Worm (Caenorhabditis elegans) whole organism, L2 larva: ENCODE measurements around the gene gld-3.

ENCODE experiments used
- C34F6.9 ChIP-seq: fragments of 150-350 bp; optimal IDR thresholded peaks from 2 replicates; lab custom pipeline; 2014; ENCODE audit warnings: missing biosample characterization, missing genetic modification characterization
- Y55F3AM.14 ChIP-seq: fragments of 200-800 bp; sonication (Bioruptor generic); optimal IDR thresholded peaks from 2 replicates; lab custom pipeline; 2018; ENCODE audit warnings: mild to moderate bottlenecking, missing genetic modification characterization, missing compliant biosample characterization
- ZK546.5 ChIP-seq: sonication (generic microtip); optimal IDR thresholded peaks from 2 replicates; lab custom pipeline; 2017; ENCODE audit warnings: missing biosample characterization, missing genetic modification characterization
- alr-1 ChIP-seq: fragments of 150-350 bp; optimal IDR thresholded peaks from 2 replicates; lab custom pipeline; 2014; ENCODE audit warnings: missing biosample characterization, missing genetic modification characterization
- aly-2 ChIP-seq: fragments of 150-350 bp; optimal IDR thresholded peaks from 2 replicates; lab custom pipeline; 2014; ENCODE audit warnings: missing biosample characterization, missing genetic modification characterization
- ama-1 ChIP-seq: fragments of 150-350 bp; optimal IDR thresholded peaks from 2 replicates; lab custom pipeline; 2018; ENCODE audit warnings: inconsistent platforms
- blmp-1 ChIP-seq: sonication (generic microtip); optimal IDR thresholded peaks from 2 replicates; lab custom pipeline; 2017; ENCODE audit warnings: missing genetic modification characterization, mild to moderate bottlenecking, missing compliant biosample characterization, antibody characterized with exemption, moderate library complexity; ENCODE audit not compliant: insufficient read depth
- ceh-16 ChIP-seq: fragments of 150-350 bp; optimal IDR thresholded peaks from 2 replicates; lab custom pipeline; 2014; ENCODE audit warnings: missing biosample characterization, missing genetic modification characterization
- ceh-82 ChIP-seq: fragments of 150-350 bp; optimal IDR thresholded peaks from 2 replicates; lab custom pipeline; 2014; ENCODE audit warnings: missing biosample characterization, missing genetic modification characterization
- crh-2 ChIP-seq: sonication (generic microtip); optimal IDR thresholded peaks from 2 replicates; lab custom pipeline; 2017; ENCODE audit warnings: missing biosample characterization, missing genetic modification characterization
- dmd-4 ChIP-seq: sonication (generic microtip); optimal IDR thresholded peaks from 2 replicates; lab custom pipeline; 2017; ENCODE audit warnings: missing biosample characterization, missing genetic modification characterization
- elt-1 ChIP-seq: fragments of 150-350 bp; optimal IDR thresholded peaks from 2 replicates; lab custom pipeline; 2014; ENCODE audit warnings: missing biosample characterization, missing genetic modification characterization
- elt-3 ChIP-seq: sonication (generic microtip); optimal IDR thresholded peaks from 2 replicates; lab custom pipeline; 2017; ENCODE audit warnings: missing biosample characterization, missing genetic modification characterization
- fos-1 ChIP-seq: fragments of 150-350 bp; optimal IDR thresholded peaks from 2 replicates; lab custom pipeline; 2014; ENCODE audit warnings: missing biosample characterization, missing genetic modification characterization
- gmeb-1 ChIP-seq: fragments of 150-350 bp; optimal IDR thresholded peaks from 2 replicates; lab custom pipeline; 2014; ENCODE audit warnings: missing biosample characterization, missing genetic modification characterization
- lin-13 ChIP-seq: fragments of 150-350 bp; optimal IDR thresholded peaks from 2 replicates; lab custom pipeline; 2014; ENCODE audit warnings: missing biosample characterization, missing genetic modification reagents, missing genetic modification characterization
- lin-39 ChIP-seq: fragments of 150-350 bp; optimal IDR thresholded peaks from 2 replicates; lab custom pipeline; 2014; ENCODE audit warnings: missing biosample characterization, missing genetic modification reagents, missing genetic modification characterization
- lsy-2 ChIP-seq, 2 experiments: fragments of 150-350 bp in 1 of 2; sonication (generic microtip) in 1 of 2; optimal IDR thresholded peaks; 2 replicates each; lab custom pipeline; 2014 to 2017; ENCODE audit warnings: missing biosample characterization in 2 of 2, missing genetic modification characterization in 2 of 2
- mab-5 ChIP-seq: fragments of 150-350 bp; optimal IDR thresholded peaks from 2 replicates; lab custom pipeline; 2014; ENCODE audit warnings: missing biosample characterization, missing genetic modification characterization
- mdl-1 ChIP-seq, 2 experiments: fragments of 150-350 bp in 1 of 2; sonication (generic microtip) in 1 of 2; optimal IDR thresholded peaks; 2 replicates each; lab custom pipeline; 2017; ENCODE audit warnings: missing biosample characterization in 2 of 2, missing genetic modification characterization in 2 of 2
- nhr-10 ChIP-seq: sonication (generic microtip); optimal IDR thresholded peaks from 2 replicates; lab custom pipeline; 2017; ENCODE audit warnings: missing biosample characterization, missing genetic modification characterization
- nhr-11 ChIP-seq: fragments of 150-350 bp; optimal IDR thresholded peaks from 2 replicates; lab custom pipeline; 2014; ENCODE audit warnings: missing biosample characterization, missing genetic modification characterization
- nhr-12 ChIP-seq: fragments of 150-350 bp; optimal IDR thresholded peaks from 2 replicates; lab custom pipeline; 2014; ENCODE audit warnings: missing biosample characterization, missing genetic modification characterization
- nhr-129 ChIP-seq: fragments of 150-350 bp; optimal IDR thresholded peaks from 2 replicates; lab custom pipeline; 2014; ENCODE audit warnings: missing biosample characterization, missing genetic modification characterization
- nhr-21 ChIP-seq: fragments of 150-350 bp; optimal IDR thresholded peaks from 2 replicates; lab custom pipeline; 2014; ENCODE audit warnings: missing biosample characterization, missing genetic modification characterization
- nhr-23 ChIP-seq: fragments of 150-350 bp; optimal IDR thresholded peaks from 2 replicates; lab custom pipeline; 2014; ENCODE audit warnings: missing biosample characterization, missing genetic modification reagents, missing genetic modification characterization
- nhr-237 ChIP-seq: fragments of 150-350 bp; optimal IDR thresholded peaks from 2 replicates; lab custom pipeline; 2014; ENCODE audit warnings: missing biosample characterization, missing genetic modification characterization
- nhr-25 ChIP-seq: fragments of 150-350 bp; sonication (generic microtip); optimal IDR thresholded peaks from 3 replicates; lab custom pipeline; 2014; ENCODE audit warnings: missing biosample characterization, missing genetic modification characterization
- nhr-6 ChIP-seq: fragments of 150-350 bp; optimal IDR thresholded peaks from 2 replicates; lab custom pipeline; 2014; ENCODE audit warnings: missing biosample characterization, missing genetic modification characterization
- nhr-77 ChIP-seq: fragments of 150-350 bp; optimal IDR thresholded peaks from 2 replicates; lab custom pipeline; 2014; ENCODE audit warnings: missing biosample characterization, missing genetic modification characterization
- peb-1 ChIP-seq: fragments of 150-350 bp; optimal IDR thresholded peaks from 2 replicates; lab custom pipeline; 2014; ENCODE audit warnings: missing biosample characterization, missing genetic modification characterization
- sem-4 ChIP-seq: fragments of 150-350 bp; optimal IDR thresholded peaks from 2 replicates; lab custom pipeline; 2014; ENCODE audit warnings: missing biosample characterization, missing genetic modification reagents, missing genetic modification characterization
- skn-1 ChIP-seq: sonication (generic microtip); optimal IDR thresholded peaks from 2 replicates; lab custom pipeline; 2017; ENCODE audit warnings: missing biosample characterization, missing genetic modification characterization
- sma-3 ChIP-seq: sonication (generic microtip); optimal IDR thresholded peaks from 2 replicates; lab custom pipeline; 2016; ENCODE audit warnings: missing genetic modification reagents, missing genetic modification characterization, missing compliant biosample characterization
- sma-9 ChIP-seq, 2 experiments: fragments of 150-350 bp in 1 of 2; sonication (generic microtip) in 1 of 2; optimal IDR thresholded peaks; 2 replicates each; lab custom pipeline; 2014 to 2016; ENCODE audit warnings: missing genetic modification characterization in 2 of 2, mild to moderate bottlenecking in 1 of 2, missing biosample characterization in 1 of 2, missing compliant biosample characterization in 1 of 2, missing genetic modification reagents in 1 of 2, moderate library complexity in 1 of 2
- snpc-4 ChIP-seq: fragments of 150-350 bp; optimal IDR thresholded peaks from 2 replicates; lab custom pipeline; 2014; ENCODE audit warnings: missing biosample characterization, missing genetic modification characterization
- unc-39 ChIP-seq: fragments of 150-350 bp; optimal IDR thresholded peaks from 2 replicates; lab custom pipeline; 2014; ENCODE audit warnings: missing biosample characterization, missing genetic modification characterization
- unc-55 ChIP-seq: fragments of 150-350 bp; sonication (generic microtip); optimal IDR thresholded peaks from 3 replicates; lab custom pipeline; 2014; ENCODE audit warnings: missing biosample characterization, missing genetic modification reagents, missing genetic modification characterization
- unc-62 ChIP-seq: fragments of 150-350 bp; optimal IDR thresholded peaks from 2 replicates; lab custom pipeline; 2014; ENCODE audit warnings: missing biosample characterization, missing genetic modification reagents, missing genetic modification characterization
- zag-1 ChIP-seq: fragments of 150-350 bp; optimal IDR thresholded peaks from 2 replicates; lab custom pipeline; 2014; ENCODE audit warnings: missing biosample characterization, missing genetic modification characterization
- ztf-1 ChIP-seq: fragments of 200-800 bp; sonication (Bioruptor generic); conservative IDR thresholded peaks from 2 replicates; pipeline ENCODE4 v1.3.6; 2022; ENCODE audit warnings: missing genetic modification characterization, missing compliant biosample characterization
- ztf-11 ChIP-seq: sonication (generic microtip); optimal IDR thresholded peaks from 2 replicates; lab custom pipeline; 2017; ENCODE audit warnings: missing biosample characterization, missing genetic modification characterization
- ztf-4 ChIP-seq: fragments of 150-350 bp; optimal IDR thresholded peaks from 2 replicates; lab custom pipeline; 2014; ENCODE audit warnings: missing biosample characterization, missing genetic modification characterization

Gene gld-3

DNA sequence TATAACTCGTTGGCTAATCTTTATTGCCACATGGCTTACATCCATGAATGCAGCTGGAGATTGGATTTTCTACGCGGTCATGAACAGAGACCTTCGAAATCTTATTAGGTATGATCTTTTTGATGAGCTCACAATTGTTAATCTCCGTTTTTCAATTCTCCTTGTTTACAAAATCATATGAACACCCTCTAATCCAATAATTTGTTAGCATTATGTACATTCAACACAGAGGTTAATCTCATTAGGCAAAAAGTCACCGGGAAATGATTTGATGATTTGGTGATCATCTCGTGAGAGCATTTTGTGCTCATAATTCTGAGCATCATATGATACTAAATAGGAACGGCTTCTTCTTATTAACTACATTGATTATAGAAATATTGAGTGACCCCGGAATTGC, 13.8 kb downstream of the gld-3 start (continued):
- TF ChIP-seq nhr-129 (tag; lab: Kevin White, UChicago): no peak
- TF ChIP-seq, all 48 proteins: peak for 0

DNA sequence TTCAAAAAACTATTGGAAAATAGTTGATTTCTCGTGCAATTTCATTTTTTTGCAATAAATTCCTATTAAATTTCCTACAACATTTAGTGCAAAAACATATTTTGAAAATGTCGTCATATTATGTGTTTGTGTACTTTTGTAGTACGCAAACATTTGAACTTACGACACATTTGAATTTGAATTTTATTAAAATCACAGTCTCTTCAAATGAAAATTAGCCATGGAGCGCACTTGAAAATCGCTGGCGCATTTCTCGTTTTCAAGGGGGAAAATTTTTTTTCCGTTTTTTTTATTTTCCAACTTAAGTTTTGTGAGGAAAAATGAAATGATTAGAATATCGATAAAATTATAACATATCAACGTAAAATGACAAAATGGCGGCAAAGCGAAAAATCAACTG, 15.1 kb downstream of the gld-3 start:
- no peak for TF ChIP-seq elt-1 (tag; lab: Kevin White, UChicago)
- TF ChIP-seq ZK546.5: no peak
- peak; percentile 39 for TF ChIP-seq lin-13
- peak; percentile 29 for TF ChIP-seq gmeb-1 (tag; lab: Kevin White, UChicago)
- TF ChIP-seq C34F6.9 (tag; lab: Kevin White, UChicago): peak; percentile 62
- TF ChIP-seq nhr-25 (tag; lab: Kevin White, UChicago): peak; percentile 28
- TF ChIP-seq sem-4 (tag; lab: Kevin White, UChicago): no peak
- TF ChIP-seq skn-1 (tag; lab: Kevin White, UChicago): no peak
- TF ChIP-seq lsy-2 (tag; optimal IDR thresholded peaks at IDR 0.05; lab: Kevin White, UChicago): peak; percentile 14 to 80
- TF ChIP-seq unc-39: no peak
- no peak for TF ChIP-seq Y55F3AM.14 (GFP tag; lab: Kevin White, UChicago)
- TF ChIP-seq crh-2 (tag; lab: Kevin White, UChicago): peak; percentile 29
- TF ChIP-seq nhr-11 (tag; lab: Kevin White, UChicago): no peak
- TF ChIP-seq aly-2 (tag; lab: Kevin White, UChicago): no peak

ce11 chrII:7148099-7148498, 15.7 kb downstream of the gld-3 start, which contains the start of gene T07F8.1:
Gene T07F8.1 (plus strand): TSS chrII:7148399.
- TF ChIP-seq nhr-11 (tag; lab: Kevin White, UChicago) (no peak), ztf-1 (no peak), nhr-21 (no peak), sma-3 (no peak), ama-1 (lab: Kevin White, UChicago) (no peak), mab-5 (no peak), nhr-77 (no peak), C34F6.9 (tag; lab: Kevin White, UChicago) (no peak), ceh-16 (tag; lab: Kevin White, UChicago) (no peak), nhr-25 (tag; lab: Kevin White, UChicago) (no peak), aly-2 (tag; lab: Kevin White, UChicago) (no peak), nhr-10 (tag; lab: Kevin White, UChicago) (no peak)

ce11 chrII:7151969-7152631, 19.7 kb downstream of the gld-3 start, which contains the start of gene fust-1:
Gene fust-1 (plus strand): TSS chrII:7152581.
- TF ChIP-seq nhr-11 (tag; lab: Kevin White, UChicago) (no peak), lin-39 (no peak), nhr-129 (tag; lab: Kevin White, UChicago) (peak; percentile 92), ceh-82 (tag; lab: Kevin White, UChicago) (peak; percentile 69), blmp-1 (tag; lab: Kevin White, UChicago) (peak; percentile 56), crh-2 (tag; lab: Kevin White, UChicago) (peak; percentile 95), ceh-16 (tag; lab: Kevin White, UChicago) (peak; percentile 87), aly-2 (tag; lab: Kevin White, UChicago) (no peak), sma-3 (peak; percentile 96), ztf-4 (tag; lab: Kevin White, UChicago) (peak; percentile 92), dmd-4 (tag; lab: Kevin White, UChicago) (peak; percentile 67), mab-5 (peak; percentile 93), nhr-237 (tag; lab: Kevin White, UChicago) (peak; percentile 72), peb-1 (tag; lab: Kevin White, UChicago) (no peak), sem-4 (tag; lab: Kevin White, UChicago) (peak; percentile 91), ama-1 (lab: Kevin White, UChicago) (peak; percentile 79), skn-1 (tag; lab: Kevin White, UChicago) (peak; percentile 91), unc-62 (GFP tag; lab: Kevin White, UChicago) (peak; percentile 74), ztf-11 (tag; lab: Kevin White, UChicago) (no peak), nhr-77 (peak; percentile 82), elt-3 (tag; lab: Kevin White, UChicago) (no peak), zag-1 (tag; lab: Kevin White, UChicago) (peak; percentile 80), nhr-21 (peak; percentile 94), snpc-4 (tag; lab: Kevin White, UChicago) (peak; percentile 80), elt-1 (tag; lab: Kevin White, UChicago) (peak; percentile 61), sma-9 (GFP tag; optimal IDR thresholded peaks at IDR 0.05; lab: Kevin White, UChicago) (peak; percentile 98), sma-9 (tag; optimal IDR thresholded peaks at IDR 0.05; lab: Kevin White, UChicago) (no peak), alr-1 (tag; lab: Kevin White, UChicago) (no peak), unc-55 (GFP tag; lab: Kevin White, UChicago) (peak; percentile 96), nhr-25 (tag; lab: Kevin White, UChicago) (peak; percentile 97), mdl-1 (tag; optimal IDR thresholded peaks at IDR 0.05; lab: Kevin White, UChicago) (peak in 1 of 2 experiments; percentile 72), nhr-6 (tag; lab: Kevin White, UChicago) (peak; percentile 94), nhr-23 (tag; lab: Kevin White, UChicago) (no peak), fos-1 (tag; lab: Kevin White, UChicago) (peak; percentile 91), lin-13 (peak; percentile 92), nhr-10 (tag; lab: Kevin White, UChicago) (peak; percentile 79), unc-39 (no peak), gmeb-1 (tag; lab: Kevin White, UChicago) (peak; percentile 93), lsy-2 (tag; optimal IDR thresholded peaks at IDR 0.05; lab: Kevin White, UChicago) (peak; percentile 95 to 98), nhr-12 (tag; lab: Kevin White, UChicago) (no peak)
